Fruit fly (Drosophila melanogaster): ENCODE results near the gene ash2.

Gene ash2

DNA sequence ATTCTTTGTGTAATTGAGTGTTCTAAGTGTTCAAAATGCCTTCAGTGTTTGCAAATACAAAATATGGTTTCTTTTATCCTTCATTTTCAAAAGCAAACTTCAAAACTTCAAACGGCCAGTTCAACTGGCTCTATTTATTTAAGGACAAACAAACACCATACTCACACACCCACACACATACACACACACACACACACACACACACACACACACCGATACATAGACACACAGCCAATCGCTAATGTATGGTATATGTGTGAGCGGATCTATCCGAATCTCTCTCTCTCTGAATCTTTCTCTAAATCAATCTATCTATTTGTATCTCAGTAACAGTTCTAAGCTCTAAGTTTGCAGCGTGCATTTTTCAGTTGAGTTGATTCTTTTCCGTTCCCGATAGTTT, 42.9 kb downstream of the ash2 start:
- TF ChIP-seq Myc (optimal IDR thresholded peaks at IDR 0.05) (no peak), h (optimal IDR thresholded peaks at IDR 0.05) (no peak), insv (optimal IDR thresholded peaks at IDR 0.05) (no peak), ttk (optimal IDR thresholded peaks at IDR 0.05) (no peak), Sin3A (optimal IDR thresholded peaks at IDR 0.05) (no peak), psq (optimal IDR thresholded peaks at IDR 0.05) (no peak)

dm6 chr3R:24699309-24699708, 49.4 kb downstream of the ash2 start:
- no peak for TF ChIP-seq h (optimal IDR thresholded peaks at IDR 0.05)
- no peak for TF ChIP-seq Myc (optimal IDR thresholded peaks at IDR 0.05)
- no peak for TF ChIP-seq ttk (optimal IDR thresholded peaks at IDR 0.05)
- no peak for TF ChIP-seq Sin3A (optimal IDR thresholded peaks at IDR 0.05)
- no peak for TF ChIP-seq insv (optimal IDR thresholded peaks at IDR 0.05)
- TF ChIP-seq psq (optimal IDR thresholded peaks at IDR 0.05), result no peak

All from Kc167 (cell line).